Fruit fly (Drosophila melanogaster) whole organism, embryonic: ENCODE measurements around the gene Eip63F-1.

ENCODE experiments used
- Antp ChIP-seq: fragments of 200-800 bp; sonication (Bioruptor generic); optimal IDR thresholded peaks from 3 replicates; lab custom pipeline; 2016; ENCODE audit warnings: missing biosample characterization, missing genetic modification characterization
- BtbVII ChIP-seq: fragments of 200-800 bp; sonication (Bioruptor generic); optimal IDR thresholded peaks from 3 replicates; lab custom pipeline; 2017; ENCODE audit warnings: missing biosample characterization, mild to moderate bottlenecking, missing genetic modification characterization
- CG10565 ChIP-seq: fragments of 200-800 bp; sonication (Bioruptor generic); optimal IDR thresholded peaks from 3 replicates; lab custom pipeline; 2016; ENCODE audit warnings: missing biosample characterization, mild to moderate bottlenecking, missing genetic modification characterization
- CG10654 ChIP-seq: fragments of 200-800 bp; sonication (Bioruptor generic); optimal IDR thresholded peaks from 2 replicates; lab custom pipeline; 2016; ENCODE audit warnings: missing biosample characterization, missing genetic modification characterization
- CG16863 ChIP-seq: fragments of 200-800 bp; sonication (Bioruptor generic); optimal IDR thresholded peaks from 3 replicates; lab custom pipeline; 2016; ENCODE audit warnings: missing biosample characterization, missing genetic modification characterization
- CG18619 ChIP-seq: fragments of 200-800 bp; sonication (Bioruptor generic); optimal IDR thresholded peaks from 3 replicates; lab custom pipeline; 2017; ENCODE audit warnings: missing biosample characterization, mild to moderate bottlenecking, missing genetic modification characterization
- CG2116 ChIP-seq: fragments of 200-800 bp; sonication (Bioruptor generic); optimal IDR thresholded peaks from 3 replicates; lab custom pipeline; 2018; ENCODE audit warnings: missing biosample characterization, mild to moderate bottlenecking, missing genetic modification characterization
- CG2120 ChIP-seq: fragments of 200-800 bp; sonication (Bioruptor generic); optimal IDR thresholded peaks from 3 replicates; lab custom pipeline; 2016; ENCODE audit warnings: missing biosample characterization, missing genetic modification characterization
- CG2678 ChIP-seq: fragments of 200-800 bp; sonication (Bioruptor generic); optimal IDR thresholded peaks from 3 replicates; lab custom pipeline; 2019; ENCODE audit warnings: missing biosample characterization, mild to moderate bottlenecking, missing genetic modification characterization, moderate library complexity
- CG34376 ChIP-seq: fragments of 200-800 bp; sonication (Bioruptor generic); optimal IDR thresholded peaks from 2 replicates; lab custom pipeline; 2018; ENCODE audit warnings: missing biosample characterization, mild to moderate bottlenecking, missing genetic modification characterization
- CG3847 ChIP-seq: fragments of 200-800 bp; sonication (Bioruptor generic); IDR thresholded peaks from 2 replicates; pipeline ENCODE4 v1.3.6; 2022; ENCODE audit warnings: missing biosample characterization, missing genetic modification characterization
- CG4404 ChIP-seq: fragments of 200-800 bp; sonication (Bioruptor generic); IDR thresholded peaks from 2 replicates; pipeline ENCODE4 v1.3.6; 2022; ENCODE audit warnings: missing biosample characterization, missing genetic modification characterization
- CG6765 ChIP-seq: fragments of 200-800 bp; sonication (Bioruptor generic); optimal IDR thresholded peaks from 3 replicates; lab custom pipeline; 2017; ENCODE audit warnings: missing biosample characterization, mild to moderate bottlenecking, missing genetic modification characterization
- CG7839 ChIP-seq: fragments of 200-800 bp; sonication (Bioruptor generic); optimal IDR thresholded peaks from 3 replicates; lab custom pipeline; 2018; ENCODE audit warnings: missing biosample characterization, mild to moderate bottlenecking, missing genetic modification characterization, moderate library complexity
- CTCF ChIP-seq: fragments of 200-800 bp; sonication (Bioruptor generic); optimal IDR thresholded peaks from 2 replicates; lab custom pipeline; 2017; ENCODE audit warnings: missing biosample characterization, mild to moderate bottlenecking, missing genetic modification characterization, moderate library complexity
- Dp ChIP-seq: fragments of 200-800 bp; sonication (Bioruptor generic); optimal IDR thresholded peaks from 2 replicates; lab custom pipeline; 2018; ENCODE audit warnings: missing biosample characterization, mild to moderate bottlenecking, missing genetic modification characterization, moderate library complexity
- GATAe ChIP-seq: fragments of 200-800 bp; sonication (Bioruptor generic); conservative IDR thresholded peaks from 2 replicates; pipeline ENCODE4 v1.3.6; 2022; ENCODE audit warnings: missing biosample characterization, missing genetic modification characterization
- Gug ChIP-seq: fragments of 200-800 bp; sonication (Bioruptor generic); IDR thresholded peaks from 4 replicates; pipeline ENCODE4 v1.3.6; 2022; ENCODE audit warnings: missing biosample characterization, missing genetic modification characterization
- Jarid2 ChIP-seq: fragments of 200-800 bp; sonication (Bioruptor generic); optimal IDR thresholded peaks from 3 replicates; lab custom pipeline; 2017; ENCODE audit warnings: mild to moderate bottlenecking, missing biosample characterization, missing genetic modification reagents, missing genetic modification characterization
- Meics ChIP-seq: fragments of 200-800 bp; sonication (Bioruptor generic); optimal IDR thresholded peaks from 2 replicates; lab custom pipeline; 2017; ENCODE audit warnings: missing biosample characterization, mild to moderate bottlenecking, missing genetic modification characterization
- Mrtf ChIP-seq: fragments of 200-800 bp; sonication (Bioruptor generic); IDR thresholded peaks from 3 replicates; pipeline ENCODE4 v1.3.6; 2022; ENCODE audit warnings: missing biosample characterization, missing genetic modification characterization
- Myb ChIP-seq: fragments of 200-800 bp; sonication (Bioruptor generic); optimal IDR thresholded peaks from 2 replicates; lab custom pipeline; 2016; ENCODE audit warnings: missing biosample characterization, missing genetic modification characterization
- Nf-YB ChIP-seq: fragments of 200-800 bp; sonication (Bioruptor generic); optimal IDR thresholded peaks from 3 replicates; lab custom pipeline; 2019; ENCODE audit warnings: missing biosample characterization, mild to moderate bottlenecking, missing genetic modification characterization, moderate library complexity
- Ravus ChIP-seq: fragments of 200-800 bp; sonication (Bioruptor generic); IDR thresholded peaks from 2 replicates; pipeline ENCODE4 v1.3.6; 2022; ENCODE audit warnings: missing biosample characterization, missing genetic modification characterization
- Six4 ChIP-seq: fragments of 200-800 bp; sonication (Bioruptor generic); optimal IDR thresholded peaks from 2 replicates; lab custom pipeline; 2016; ENCODE audit warnings: missing biosample characterization, missing genetic modification characterization
- Xbp1 ChIP-seq: fragments of 200-800 bp; sonication (Bioruptor generic); optimal IDR thresholded peaks from 3 replicates; lab custom pipeline; 2016; ENCODE audit warnings: missing biosample characterization, mild to moderate bottlenecking, missing genetic modification characterization
- Xrp1 ChIP-seq: fragments of 200-800 bp; sonication (Bioruptor generic); IDR thresholded peaks from 2 replicates; pipeline ENCODE4 v1.3.6; 2022; ENCODE audit warnings: missing biosample characterization, missing genetic modification characterization
- amos ChIP-seq: fragments of 200-800 bp; sonication (Bioruptor generic); IDR thresholded peaks from 2 replicates; pipeline ENCODE4 v1.3.6; 2022; ENCODE audit warnings: missing biosample characterization, missing genetic modification characterization; ENCODE audit not compliant: partially characterized antibody
- ato ChIP-seq: fragments of 200-800 bp; sonication (Bioruptor generic); IDR thresholded peaks from 2 replicates; pipeline ENCODE4 v1.3.6; 2022; ENCODE audit warnings: missing biosample characterization, missing genetic modification characterization; ENCODE audit not compliant: partially characterized antibody
- bsh ChIP-seq, 2 experiments: fragments of 200-800 bp; sonication (Bioruptor generic); optimal IDR thresholded peaks; 2 replicates each; lab custom pipeline; 2017 to 2018; ENCODE audit warnings: mild to moderate bottlenecking in 2 of 2, missing biosample characterization in 2 of 2, missing genetic modification characterization in 2 of 2, moderate library complexity in 1 of 2
- cas ChIP-seq: fragments of 200-800 bp; sonication (Bioruptor generic); IDR thresholded peaks from 2 replicates; pipeline ENCODE4 v1.3.6; 2022; ENCODE audit warnings: missing biosample characterization, missing genetic modification characterization
- dpn ChIP-seq, 2 experiments: fragments of 200-800 bp; sonication (Bioruptor generic); optimal IDR thresholded peaks; 3 replicates each; lab custom pipeline; 2016; ENCODE audit warnings: missing biosample characterization in 2 of 2, missing genetic modification characterization in 2 of 2
- exex ChIP-seq: fragments of 200-800 bp; sonication (Bioruptor generic); optimal IDR thresholded peaks from 4 replicates; lab custom pipeline; 2018; ENCODE audit warnings: missing biosample characterization, mild to moderate bottlenecking, missing genetic modification characterization, moderate library complexity
- fd64A ChIP-seq: fragments of 200-800 bp; sonication (Bioruptor generic); optimal IDR thresholded peaks from 3 replicates; lab custom pipeline; 2018; ENCODE audit warnings: missing biosample characterization, mild to moderate bottlenecking, missing genetic modification characterization
- fd96Cb ChIP-seq: fragments of 200-800 bp; sonication (Bioruptor generic); optimal IDR thresholded peaks from 2 replicates; lab custom pipeline; 2018; ENCODE audit warnings: missing biosample characterization, mild to moderate bottlenecking, missing genetic modification characterization, moderate library complexity
- gfzf ChIP-seq: fragments of 200-800 bp; sonication (Bioruptor generic); optimal IDR thresholded peaks from 2 replicates; lab custom pipeline; 2016; ENCODE audit warnings: missing biosample characterization, mild to moderate bottlenecking, missing genetic modification characterization, moderate library complexity
- hbn ChIP-seq: fragments of 200-800 bp; sonication (Bioruptor generic); IDR thresholded peaks from 2 replicates; pipeline ENCODE4 v1.3.6; 2022; ENCODE audit warnings: missing biosample characterization, missing genetic modification characterization; ENCODE audit not compliant: partially characterized antibody
- hth ChIP-seq: fragments of >200 bp; optimal IDR thresholded peaks from 2 replicates; lab custom pipeline; 2017; ENCODE audit warnings: inconsistent platforms
- kah ChIP-seq: fragments of 200-800 bp; sonication (Bioruptor generic); optimal IDR thresholded peaks from 2 replicates; lab custom pipeline; 2018; ENCODE audit warnings: missing biosample characterization, mild to moderate bottlenecking, missing genetic modification characterization
- lab ChIP-seq: fragments of 200-800 bp; sonication (Bioruptor generic); optimal IDR thresholded peaks from 3 replicates; lab custom pipeline; 2017; ENCODE audit warnings: missing biosample characterization, missing genetic modification characterization, mild to moderate bottlenecking, moderate library complexity, missing genetic modification reagents
- mirr ChIP-seq: fragments of 200-800 bp; sonication (Bioruptor generic); optimal IDR thresholded peaks from 3 replicates; lab custom pipeline; 2018; ENCODE audit warnings: missing biosample characterization, mild to moderate bottlenecking, missing genetic modification characterization
- pho ChIP-seq: fragments of 200-800 bp; sonication (Bioruptor generic); optimal IDR thresholded peaks from 2 replicates; lab custom pipeline; 2016; ENCODE audit warnings: missing biosample characterization, missing genetic modification characterization
- pzg ChIP-seq: fragments of 200-800 bp; sonication (Bioruptor generic); optimal IDR thresholded peaks from 3 replicates; lab custom pipeline; 2018; ENCODE audit warnings: missing biosample characterization, mild to moderate bottlenecking, missing genetic modification characterization, moderate library complexity
- ro ChIP-seq: fragments of 200-800 bp; sonication (Bioruptor generic); IDR thresholded peaks from 2 replicates; pipeline ENCODE4 v1.3.6; 2022; ENCODE audit warnings: missing biosample characterization, missing genetic modification characterization
- scrt ChIP-seq: fragments of 200-800 bp; sonication (Bioruptor generic); optimal IDR thresholded peaks from 2 replicates; lab custom pipeline; 2018; ENCODE audit warnings: missing biosample characterization, mild to moderate bottlenecking, missing genetic modification characterization, moderate library complexity
- tap ChIP-seq: fragments of 200-800 bp; optimal IDR thresholded peaks from 3 replicates; lab custom pipeline; 2019; ENCODE audit warnings: missing biosample characterization, mild to moderate bottlenecking, missing genetic modification characterization, moderate library complexity
- twi ChIP-seq: fragments of 200-800 bp; optimal IDR thresholded peaks from 2 replicates; lab custom pipeline; 2019; ENCODE audit warnings: missing biosample characterization, mild to moderate bottlenecking, missing genetic modification characterization, moderate library complexity
- vvl ChIP-seq: fragments of 200-800 bp; sonication (Bioruptor generic); IDR thresholded peaks from 2 replicates; pipeline ENCODE4 v1.3.6; 2022; ENCODE audit warnings: missing biosample characterization, missing genetic modification characterization
- zen2 ChIP-seq: fragments of 200-800 bp; sonication (Bioruptor generic); IDR thresholded peaks from 3 replicates; pipeline ENCODE4 v1.3.6; 2022; ENCODE audit warnings: missing biosample characterization, missing genetic modification characterization; ENCODE audit not compliant: partially characterized antibody

The Eip63F-1 gene

dm6 chr3L:3942241-3943028 is 7.0 kb upstream of the Eip63F-1 start, which contains the start of the genes CG10863 and CG14982 (continued):
- TF ChIP-seq Gug (GFP tag; lab: Robert Waterston, UW): no peak
- TF ChIP-seq cas (GFP tag; lab: Robert Waterston, UW): no peak
- no peak for TF ChIP-seq CG7839 (tag; lab: Kevin White, UChicago)
- no peak for TF ChIP-seq gfzf (GFP tag; lab: Kevin White, UChicago)
- TF ChIP-seq pzg (GFP tag; lab: Kevin White, UChicago): peak; percentile 20
- TF ChIP-seq fd64A (GFP tag; lab: Kevin White, UChicago): no peak
- TF ChIP-seq CG2116 (GFP tag; lab: Kevin White, UChicago): no peak
- TF ChIP-seq CG4404 (GFP tag; lab: Robert Waterston, UW): no peak
- no peak for TF ChIP-seq Xrp1 (GFP tag; lab: Robert Waterston, UW)
- no peak for TF ChIP-seq hth (lab: Kevin White, UChicago)
- TF ChIP-seq Xbp1: no peak
- no peak for TF ChIP-seq CG16863 (GFP tag; lab: Kevin White, UChicago)
- no peak for TF ChIP-seq pho
- peak; percentile 20 for TF ChIP-seq Myb (GFP tag; lab: Kevin White, UChicago)
- peak; percentile 11 for TF ChIP-seq CG2678 (tag; lab: Kevin White, UChicago)
- TF ChIP-seq CG10565: no peak
- TF ChIP-seq fd96Cb: no peak
- TF ChIP-seq hbn: no peak
- TF ChIP-seq CG10654 (GFP tag; lab: Kevin White, UChicago): no peak
- no peak for TF ChIP-seq Six4 (GFP tag; lab: Kevin White, UChicago)
- TF ChIP-seq amos (GFP tag; lab: Robert Waterston, UW): peak; percentile 29; the same call in 1 of the 2 replicates
- no peak for TF ChIP-seq Mrtf (GFP tag; lab: Robert Waterston, UW)
- no peak for TF ChIP-seq Nf-YB (GFP tag; lab: Kevin White, UChicago)
- peak; percentile 26 for TF ChIP-seq BtbVII (GFP tag; lab: Kevin White, UChicago)
- no peak for TF ChIP-seq ro (GFP tag; lab: Robert Waterston, UW)
- no peak for TF ChIP-seq twi (tag; lab: Kevin White, UChicago)
- TF ChIP-seq tap (tag; lab: Kevin White, UChicago): no peak
- TF ChIP-seq CG2120 (GFP tag; lab: Kevin White, UChicago): no peak
- TF ChIP-seq kah: no peak
- no peak for TF ChIP-seq Antp
- TF ChIP-seq CG34376: peak; percentile 83
- TF ChIP-seq CTCF (GFP tag; lab: Kevin White, UChicago): peak; percentile 35
- TF ChIP-seq Dp (GFP tag; lab: Kevin White, UChicago): peak; percentile 67
- TF ChIP-seq CG18619 (GFP tag; lab: Kevin White, UChicago): no peak
- TF ChIP-seq mirr (GFP tag; lab: Kevin White, UChicago): peak; percentile 29
- TF ChIP-seq Jarid2 (GFP tag; lab: Kevin White, UChicago): peak; percentile 78

dm6 chr3L:3940075-3940819 is 4.8 kb upstream of the Eip63F-1 start, which contains the start of gene CG12766:
TSS of gene CG12766 (minus strand) at chr3L:3940125.
- 0 out of 3 replicates have a peak, but pooled peaks have one; percentile 47 for TF ChIP-seq zen2 (GFP tag; lab: Robert Waterston, UW)
- no peak for TF ChIP-seq CG3847 (GFP tag; lab: Robert Waterston, UW)
- TF ChIP-seq exex (tag; lab: Kevin White, UChicago): peak; percentile 71
- 0 out of 2 replicates have a peak, but pooled peaks have one; percentile 5 for TF ChIP-seq vvl
- no peak for TF ChIP-seq Ravus
- TF ChIP-seq dpn (GFP tag; optimal IDR thresholded peaks at IDR 0.05; lab: Kevin White, UChicago): no peak
- no peak for TF ChIP-seq CG6765 (GFP tag; lab: Kevin White, UChicago)
- no peak for TF ChIP-seq CG34376
- TF ChIP-seq GATAe: no peak
- no peak for TF ChIP-seq bsh (GFP tag; optimal IDR thresholded peaks at IDR 0.05; lab: Kevin White, UChicago)
- TF ChIP-seq lab (GFP tag; lab: Kevin White, UChicago): peak; percentile 43
- peak; percentile 1 for TF ChIP-seq scrt (GFP tag; lab: Kevin White, UChicago)
- peak; percentile 16 for TF ChIP-seq Meics (GFP tag; lab: Kevin White, UChicago)
- TF ChIP-seq ato (GFP tag; lab: Robert Waterston, UW): peak; percentile 58
